Fruit fly (Drosophila melanogaster): ENCODE results near the gene CG15059.

CG15059 gene

dm6 chrX:18262151-18262550 lies 2.8 kb upstream of the CG15059 start (continued):
- peak; percentile 11 for TF ChIP-seq CG4318 (GFP tag; optimal IDR thresholded peaks at IDR 0.05)
- no peak for TF ChIP-seq Hr38 (GFP tag; optimal IDR thresholded peaks at IDR 0.05)
- no peak for TF ChIP-seq CG7368 (GFP tag; optimal IDR thresholded peaks at IDR 0.05)
- no peak for TF ChIP-seq CG8319 (GFP tag; optimal IDR thresholded peaks at IDR 0.05)
- peak in 1 of 2 experiments; percentile 29 for TF ChIP-seq ss (GFP tag; optimal IDR thresholded peaks at IDR 0.05)
- no peak for TF ChIP-seq vri (GFP tag; optimal IDR thresholded peaks at IDR 0.05)
- no peak for TF ChIP-seq Blimp-1 (GFP tag; optimal IDR thresholded peaks at IDR 0.05)
- TF ChIP-seq CG8119 (GFP tag; IDR thresholded peaks at IDR 0.05): 0 out of 3 replicates have a peak, but pooled peaks have one; percentile 19
- peak; percentile 28 for TF ChIP-seq svp (GFP tag)
- TF ChIP-seq CG6276 (GFP tag; optimal IDR thresholded peaks at IDR 0.05): no peak

- peak; percentile 11 for TF ChIP-seq svp (GFP tag)
- no peak for TF ChIP-seq Hr39 (GFP tag; optimal IDR thresholded peaks at IDR 0.05)
- TF ChIP-seq CG8119 (GFP tag; IDR thresholded peaks at IDR 0.05): no peak
- no peak for TF ChIP-seq CG10669 (GFP tag; optimal IDR thresholded peaks at IDR 0.05)
Measured at dm6 chrX:18261494-18261893, 2.2 kb upstream of the CG15059 start.

dm6 chrX:18259984-18260550 lies 750 bp upstream of the CG15059 start:
- TF ChIP-seq pdm3 (GFP tag; optimal IDR thresholded peaks at IDR 0.05) (no peak), fkh (GFP tag; optimal IDR thresholded peaks at IDR 0.05) (no peak), Gug (GFP tag; IDR thresholded peaks at IDR 0.05) (no peak), fd85E (GFP tag; optimal IDR thresholded peaks at IDR 0.05) (no peak), Hr38 (GFP tag; optimal IDR thresholded peaks at IDR 0.05) (no peak), Eip78C (GFP tag) (no peak), Ets96B (tag; optimal IDR thresholded peaks at IDR 0.05) (no peak), vri (GFP tag; optimal IDR thresholded peaks at IDR 0.05) (no peak), acj6 (GFP tag; optimal IDR thresholded peaks at IDR 0.05) (no peak), Hr4 (GFP tag; optimal IDR thresholded peaks at IDR 0.05) (no peak), Smox (GFP tag; optimal IDR thresholded peaks at IDR 0.05) (no peak), cyc (GFP tag; optimal IDR thresholded peaks at IDR 0.05) (no peak), Met (GFP tag; optimal IDR thresholded peaks at IDR 0.05) (no peak), salr (GFP tag; optimal IDR thresholded peaks at IDR 0.05) (no peak), CG6854 (GFP tag; optimal IDR thresholded peaks at IDR 0.05) (no peak), CG15336 (GFP tag; IDR thresholded peaks at IDR 0.05) (no peak), OdsH (GFP tag; optimal IDR thresholded peaks at IDR 0.05) (no peak), esn (GFP tag; optimal IDR thresholded peaks at IDR 0.05) (no peak), CG11902 (GFP tag; optimal IDR thresholded peaks at IDR 0.05) (no peak)

dm6 chrX:18256244-18256885 lies 3.0 kb downstream of the CG15059 start:
- TF ChIP-seq CG9139 (GFP tag; optimal IDR thresholded peaks at IDR 0.05) (peak; percentile 50), CG31627 (GFP tag; optimal IDR thresholded peaks at IDR 0.05) (peak; percentile 17), salr (GFP tag; optimal IDR thresholded peaks at IDR 0.05) (peak in 1 of 2 experiments; percentile 26), CG11902 (GFP tag; optimal IDR thresholded peaks at IDR 0.05) (peak; percentile 75), Smox (GFP tag; optimal IDR thresholded peaks at IDR 0.05) (peak; percentile 24), CG3032 (tag; optimal IDR thresholded peaks at IDR 0.05) (peak; percentile 81), svp (GFP tag) (peak; percentile 87), CG7368 (GFP tag; optimal IDR thresholded peaks at IDR 0.05) (peak; percentile 49), Hr38 (GFP tag; optimal IDR thresholded peaks at IDR 0.05) (no peak), Hr39 (GFP tag; optimal IDR thresholded peaks at IDR 0.05) (peak; percentile 33), Eip78C (GFP tag) (peak; percentile 62), CG6808 (GFP tag; optimal IDR thresholded peaks at IDR 0.05) (peak; percentile 71), CG11762 (GFP tag; optimal IDR thresholded peaks at IDR 0.05; ENCODE audit: insufficient read depth) (peak; percentile 48), Sox15 (GFP tag; optimal IDR thresholded peaks at IDR 0.05) (peak; percentile 68), fd59A (GFP tag; optimal IDR thresholded peaks at IDR 0.05) (peak; percentile 50), achi (GFP tag; optimal IDR thresholded peaks at IDR 0.05) (peak; percentile 51), topi (GFP tag; optimal IDR thresholded peaks at IDR 0.05) (peak; percentile 63), Hr4 (GFP tag; optimal IDR thresholded peaks at IDR 0.05) (no peak), CG8632 (GFP tag; optimal IDR thresholded peaks at IDR 0.05) (peak; percentile 70), acj6 (GFP tag; optimal IDR thresholded peaks at IDR 0.05) (peak; percentile 62), lz (GFP tag; optimal IDR thresholded peaks at IDR 0.05) (peak; percentile 2), ss (GFP tag; optimal IDR thresholded peaks at IDR 0.05) (peak; percentile 44 to 78), vri (GFP tag; optimal IDR thresholded peaks at IDR 0.05) (no peak), Sox102F (GFP tag; optimal IDR thresholded peaks at IDR 0.05) (no peak), CG3919 (GFP tag; optimal IDR thresholded peaks at IDR 0.05) (peak; percentile 67), spab (GFP tag; optimal IDR thresholded peaks at IDR 0.05) (peak; percentile 64)

Measured in whole organism, prepupa.